Worm (Caenorhabditis elegans): ENCODE data around the gene nhr-163.
A peak's percentile ranks its signal among the peaks of the same experiment; 100 is the strongest.

DNA sequence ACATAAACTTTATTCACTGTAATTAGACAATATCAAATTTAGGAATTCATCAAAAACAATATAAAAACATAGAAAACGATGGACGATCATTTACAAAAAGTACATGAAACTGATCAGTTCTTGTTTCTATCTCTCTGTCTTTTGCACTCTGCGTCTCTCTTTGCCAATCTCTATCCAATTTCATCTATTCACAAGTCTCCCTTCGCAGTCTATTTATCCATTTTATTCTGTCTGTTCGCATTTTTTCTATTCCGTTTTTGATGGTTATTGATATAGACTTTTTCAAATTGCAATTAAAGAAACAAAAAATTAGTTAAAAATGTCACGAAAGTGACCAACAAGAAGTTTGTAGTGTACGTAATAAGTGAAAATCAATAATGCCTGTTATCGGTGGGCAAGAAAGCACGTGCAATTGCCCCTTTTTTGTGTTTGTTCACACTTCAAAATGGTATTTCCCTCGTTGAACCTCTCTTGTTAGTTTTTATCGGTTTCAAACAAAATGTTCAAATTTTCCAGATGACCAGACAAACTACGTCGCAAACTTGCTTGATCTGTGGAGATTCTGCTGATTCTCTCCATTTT lies 12.6 kb upstream of the nhr-163 start, which contains the start of gene nhr-42:
- TF ChIP-seq fos-1 (tag; optimal IDR thresholded peaks at IDR 0.05) (no peak), unc-39 (tag; optimal IDR thresholded peaks at IDR 0.05) (no peak), ceh-32 (tag; optimal IDR thresholded peaks at IDR 0.05; ENCODE audit: poor library complexity) (no peak), hlh-11 (tag; optimal IDR thresholded peaks at IDR 0.05) (peak; percentile 52), zfp-2 (tag; optimal IDR thresholded peaks at IDR 0.05) (no peak)
